Fruit fly (Drosophila melanogaster) whole organism, embryonic: ENCODE results near the gene CG14929.
A peak's percentile ranks its signal among the peaks of the same experiment; 100 is the strongest.

Source experiments
- Abd-B ChIP-seq: fragments of 200-800 bp; sonication (Bioruptor generic); optimal IDR thresholded peaks from 2 replicates; lab custom pipeline; 2018; ENCODE audit warnings: missing biosample characterization, mild to moderate bottlenecking, missing genetic modification characterization, moderate library complexity
- CG10274 ChIP-seq: fragments of 200-800 bp; sonication (Bioruptor generic); optimal IDR thresholded peaks from 3 replicates; lab custom pipeline; 2017; ENCODE audit warnings: missing biosample characterization, mild to moderate bottlenecking, missing genetic modification characterization
- CG11504 ChIP-seq: fragments of 200-800 bp; sonication (Bioruptor generic); optimal IDR thresholded peaks from 3 replicates; lab custom pipeline; 2019; ENCODE audit warnings: missing biosample characterization, mild to moderate bottlenecking, missing genetic modification characterization, moderate library complexity
- CG12104 ChIP-seq: fragments of 200-800 bp; sonication (Bioruptor generic); optimal IDR thresholded peaks from 3 replicates; lab custom pipeline; 2016; ENCODE audit warnings: missing biosample characterization, missing genetic modification characterization
- CG15269 ChIP-seq: fragments of 200-800 bp; sonication (Bioruptor generic); optimal IDR thresholded peaks from 2 replicates; lab custom pipeline; 2018; ENCODE audit warnings: missing biosample characterization, mild to moderate bottlenecking, missing genetic modification characterization, moderate library complexity
- CG16779 ChIP-seq: fragments of 200-800 bp; sonication (Bioruptor generic); IDR thresholded peaks from 2 replicates; pipeline ENCODE4 v1.3.6; 2022; ENCODE audit warnings: missing biosample characterization, missing genetic modification characterization
- CG17328 ChIP-seq: fragments of 200-800 bp; sonication (Bioruptor generic); IDR thresholded peaks from 2 replicates; pipeline ENCODE4 v1.3.6; 2022; ENCODE audit warnings: missing biosample characterization, missing genetic modification characterization
- CG17361 ChIP-seq: fragments of 200-800 bp; sonication (Bioruptor generic); IDR thresholded peaks from 3 replicates; pipeline ENCODE4 v1.3.6; 2022; ENCODE audit warnings: missing biosample characterization, missing genetic modification characterization
- CG18599 ChIP-seq: fragments of 200-800 bp; sonication (Bioruptor generic); optimal IDR thresholded peaks from 3 replicates; lab custom pipeline; 2017; ENCODE audit warnings: missing biosample characterization, missing genetic modification characterization, mild to moderate bottlenecking, moderate library complexity, missing genetic modification reagents
- CG2889 ChIP-seq: fragments of 200-800 bp; sonication (Bioruptor generic); IDR thresholded peaks from 3 replicates; pipeline ENCODE4 v1.3.6; 2022; ENCODE audit warnings: missing biosample characterization, missing genetic modification characterization
- CG30403 ChIP-seq: fragments of 200-800 bp; sonication (Bioruptor generic); optimal IDR thresholded peaks from 3 replicates; lab custom pipeline; 2016; ENCODE audit warnings: missing biosample characterization, missing genetic modification characterization
- CG31388 ChIP-seq: fragments of 200-800 bp; sonication (Bioruptor generic); optimal IDR thresholded peaks from 2 replicates; lab custom pipeline; 2016; ENCODE audit warnings: missing biosample characterization, missing genetic modification characterization
- CG4617 ChIP-seq: fragments of 200-800 bp; sonication (Bioruptor generic); optimal IDR thresholded peaks from 3 replicates; lab custom pipeline; 2016; ENCODE audit warnings: missing biosample characterization, missing genetic modification characterization, borderline replicate concordance
- CG6791 ChIP-seq: fragments of 200-800 bp; sonication (Bioruptor generic); IDR thresholded peaks from 3 replicates; pipeline ENCODE4 v1.3.6; 2022; ENCODE audit warnings: missing biosample characterization, missing genetic modification characterization; ENCODE audit not compliant: partially characterized antibody
- CG7963 ChIP-seq: fragments of 200-800 bp; sonication (Bioruptor generic); IDR thresholded peaks from 3 replicates; pipeline ENCODE4 v1.3.6; 2022; ENCODE audit warnings: missing biosample characterization, missing genetic modification characterization; ENCODE audit not compliant: partially characterized antibody
- CG9609 ChIP-seq: fragments of 200-800 bp; sonication (Bioruptor generic); optimal IDR thresholded peaks from 3 replicates; lab custom pipeline; 2016; ENCODE audit warnings: missing biosample characterization, missing genetic modification characterization
- Drgx ChIP-seq: fragments of 200-800 bp; sonication (Bioruptor generic); IDR thresholded peaks from 2 replicates; pipeline ENCODE4 v1.3.6; 2022; ENCODE audit warnings: missing biosample characterization, missing genetic modification characterization
- Fer3 ChIP-seq: fragments of 200-800 bp; sonication (Bioruptor generic); optimal IDR thresholded peaks from 2 replicates; lab custom pipeline; 2018; ENCODE audit warnings: missing biosample characterization, mild to moderate bottlenecking, missing genetic modification characterization, moderate library complexity
- GATAe ChIP-seq: fragments of 200-800 bp; sonication (Bioruptor generic); conservative IDR thresholded peaks from 2 replicates; pipeline ENCODE4 v1.3.6; 2022; ENCODE audit warnings: missing biosample characterization, missing genetic modification characterization
- HHEX ChIP-seq: fragments of 200-800 bp; sonication (Bioruptor generic); optimal IDR thresholded peaks from 3 replicates; lab custom pipeline; 2017; ENCODE audit warnings: missing biosample characterization, mild to moderate bottlenecking, missing genetic modification characterization, missing genetic modification reagents
- HLH54F ChIP-seq: fragments of 200-800 bp; sonication (Bioruptor generic); optimal IDR thresholded peaks from 3 replicates; lab custom pipeline; 2016; ENCODE audit warnings: missing biosample characterization, missing genetic modification characterization
- Jarid2 ChIP-seq: fragments of 200-800 bp; sonication (Bioruptor generic); optimal IDR thresholded peaks from 3 replicates; lab custom pipeline; 2017; ENCODE audit warnings: mild to moderate bottlenecking, missing biosample characterization, missing genetic modification reagents, missing genetic modification characterization
- Lim3 ChIP-seq: fragments of 200-800 bp; sonication (Bioruptor generic); IDR thresholded peaks from 2 replicates; pipeline ENCODE4 v1.3.6; 2022; ENCODE audit warnings: missing biosample characterization, missing genetic modification characterization
- Meics ChIP-seq: fragments of 200-800 bp; sonication (Bioruptor generic); optimal IDR thresholded peaks from 2 replicates; lab custom pipeline; 2017; ENCODE audit warnings: missing biosample characterization, mild to moderate bottlenecking, missing genetic modification characterization
- Oli ChIP-seq: fragments of 200-800 bp; sonication (Bioruptor generic); optimal IDR thresholded peaks from 2 replicates; lab custom pipeline; 2018; ENCODE audit warnings: missing biosample characterization, mild to moderate bottlenecking, missing genetic modification characterization, moderate library complexity
- Optix ChIP-seq: fragments of 200-800 bp; sonication (Bioruptor generic); IDR thresholded peaks from 3 replicates; pipeline ENCODE4 v1.3.6; 2022; ENCODE audit warnings: missing biosample characterization, missing genetic modification characterization
- TFAM ChIP-seq: fragments of 200-800 bp; sonication (Bioruptor generic); optimal IDR thresholded peaks from 2 replicates; lab custom pipeline; 2017; ENCODE audit warnings: missing biosample characterization, missing genetic modification characterization, inconsistent platforms
- bcd ChIP-seq: fragments of 200-800 bp; sonication (Bioruptor generic); optimal IDR thresholded peaks from 2 replicates; lab custom pipeline; 2017; ENCODE audit warnings: missing biosample characterization, mild to moderate bottlenecking, missing genetic modification characterization
- cas ChIP-seq: fragments of 200-800 bp; sonication (Bioruptor generic); IDR thresholded peaks from 2 replicates; pipeline ENCODE4 v1.3.6; 2022; ENCODE audit warnings: missing biosample characterization, missing genetic modification characterization
- caup ChIP-seq: fragments of 200-800 bp; sonication (Bioruptor generic); optimal IDR thresholded peaks from 3 replicates; lab custom pipeline; 2017; ENCODE audit warnings: missing biosample characterization, mild to moderate bottlenecking, missing genetic modification characterization, moderate library complexity; ENCODE audit not compliant: severe bottlenecking
- corto ChIP-seq: fragments of 200-800 bp; sonication (Bioruptor generic); optimal IDR thresholded peaks from 2 replicates; lab custom pipeline; 2016; ENCODE audit warnings: missing biosample characterization, mild to moderate bottlenecking, missing genetic modification characterization, moderate library complexity
- cwo ChIP-seq: fragments of 200-800 bp; sonication (Bioruptor generic); optimal IDR thresholded peaks from 3 replicates; lab custom pipeline; 2017; ENCODE audit warnings: missing biosample characterization, missing genetic modification characterization, mild to moderate bottlenecking, moderate library complexity, missing genetic modification reagents
- dysf ChIP-seq: fragments of 200-800 bp; sonication (Bioruptor generic); IDR thresholded peaks from 3 replicates; pipeline ENCODE4 v1.3.6; 2022; ENCODE audit warnings: missing biosample characterization, missing genetic modification characterization
- ems ChIP-seq: fragments of 200-800 bp; sonication (Bioruptor generic); optimal IDR thresholded peaks from 3 replicates; lab custom pipeline; 2016; ENCODE audit warnings: missing biosample characterization, missing genetic modification characterization
- esg ChIP-seq: fragments of 200-800 bp; sonication (Bioruptor generic); conservative IDR thresholded peaks from 2 replicates; pipeline ENCODE4 v1.3.6; 2022; ENCODE audit warnings: missing biosample characterization, missing genetic modification characterization
- fd3F ChIP-seq: fragments of 200-800 bp; sonication (Bioruptor generic); optimal IDR thresholded peaks from 2 replicates; lab custom pipeline; 2018; ENCODE audit warnings: missing biosample characterization, mild to moderate bottlenecking, missing genetic modification characterization, moderate library complexity
- gfzf ChIP-seq: fragments of 200-800 bp; sonication (Bioruptor generic); optimal IDR thresholded peaks from 2 replicates; lab custom pipeline; 2016; ENCODE audit warnings: missing biosample characterization, mild to moderate bottlenecking, missing genetic modification characterization, moderate library complexity
- nmo ChIP-seq: fragments of 200-800 bp; sonication (Bioruptor generic); optimal IDR thresholded peaks from 2 replicates; lab custom pipeline; 2018; ENCODE audit warnings: missing biosample characterization, mild to moderate bottlenecking, missing genetic modification characterization, moderate library complexity
- peb ChIP-seq: fragments of 200-800 bp; sonication (Bioruptor generic); IDR thresholded peaks from 2 replicates; pipeline ENCODE4 v1.3.6; 2022; ENCODE audit warnings: missing biosample characterization, missing genetic modification characterization
- pho ChIP-seq: fragments of 200-800 bp; sonication (Bioruptor generic); optimal IDR thresholded peaks from 2 replicates; lab custom pipeline; 2016; ENCODE audit warnings: missing biosample characterization, missing genetic modification characterization
- phol ChIP-seq: fragments of 200-800 bp; sonication (Bioruptor generic); optimal IDR thresholded peaks from 3 replicates; lab custom pipeline; 2018; ENCODE audit warnings: missing biosample characterization, mild to moderate bottlenecking, missing genetic modification characterization, moderate library complexity
- pita ChIP-seq: fragments of 200-800 bp; sonication (Bioruptor generic); optimal IDR thresholded peaks from 2 replicates; lab custom pipeline; 2017; ENCODE audit warnings: missing biosample characterization, mild to moderate bottlenecking, missing genetic modification characterization
- row ChIP-seq: fragments of 200-800 bp; sonication (Bioruptor generic); IDR thresholded peaks from 3 replicates; pipeline ENCODE4 v1.3.6; 2022; ENCODE audit warnings: missing biosample characterization, missing genetic modification characterization
- salm ChIP-seq: fragments of 200-800 bp; sonication (Bioruptor generic); optimal IDR thresholded peaks from 2 replicates; lab custom pipeline; 2018; ENCODE audit warnings: missing biosample characterization, mild to moderate bottlenecking, missing genetic modification characterization
- sd ChIP-seq: fragments of 200-800 bp; sonication (Bioruptor generic); optimal IDR thresholded peaks from 3 replicates; lab custom pipeline; 2018; ENCODE audit warnings: missing biosample characterization, mild to moderate bottlenecking, missing genetic modification characterization, moderate library complexity
- sens ChIP-seq: fragments of 200-800 bp; sonication (Bioruptor generic); peaks from one replicate; lab custom pipeline; 2016; ENCODE audit warnings: missing biosample characterization, missing genetic modification characterization
- sob ChIP-seq: fragments of 200-800 bp; sonication (Bioruptor generic); IDR thresholded peaks from 2 replicates; pipeline ENCODE4 v1.3.6; 2022; ENCODE audit warnings: missing biosample characterization, missing genetic modification characterization
- ttk ChIP-seq: fragments of 200-800 bp; sonication (Bioruptor generic); IDR thresholded peaks from 2 replicates; pipeline ENCODE4 v2.1.2; 2022; ENCODE audit warnings: missing biosample characterization, missing genetic modification characterization
- tx ChIP-seq: fragments of 200-800 bp; sonication (Bioruptor generic); optimal IDR thresholded peaks from 2 replicates; lab custom pipeline; 2016; ENCODE audit warnings: missing biosample characterization, missing genetic modification characterization
- unpg ChIP-seq: fragments of 200-800 bp; sonication (Bioruptor generic); optimal IDR thresholded peaks from 3 replicates; lab custom pipeline; 2018; ENCODE audit warnings: missing biosample characterization, mild to moderate bottlenecking, missing genetic modification characterization, moderate library complexity

CG14929 gene

dm6 chr2L:11528129-11528589 lies 8.5 kb downstream of the CG14929 start, which contains the start of gene CG31705 (continued):
- no peak for TF ChIP-seq pho
- TF ChIP-seq TFAM (GFP tag; lab: Kevin White, UChicago), result no peak
- TF ChIP-seq HHEX (GFP tag; lab: Kevin White, UChicago), result peak; percentile 30
- peak; percentile 75 for TF ChIP-seq Drgx (GFP tag; lab: Robert Waterston, UW)
- TF ChIP-seq Oli (tag; lab: Kevin White, UChicago), result peak; percentile 63
- TF ChIP-seq CG12104, result peak; percentile 50
- TF ChIP-seq sd (tag; lab: Kevin White, UChicago), result no peak
- TF ChIP-seq Meics (GFP tag; lab: Kevin White, UChicago), result peak; percentile 79
- peak; percentile 33 for TF ChIP-seq cwo (GFP tag; lab: Kevin White, UChicago)
- peak; percentile 80; the same call in 2 of the 3 replicates for TF ChIP-seq CG17361 (GFP tag; lab: Robert Waterston, UW)
- 0 out of 2 replicates have a peak, but pooled peaks have one; percentile 17 for TF ChIP-seq CG17328 (GFP tag; lab: Robert Waterston, UW)
- no peak for TF ChIP-seq GATAe (GFP tag; lab: Robert Waterston, UW)
- no peak for TF ChIP-seq Lim3 (GFP tag; lab: Robert Waterston, UW)
- TF ChIP-seq CG30403, result peak; percentile 50
- TF ChIP-seq nmo (GFP tag; lab: Kevin White, UChicago), result peak; percentile 50
- TF ChIP-seq gfzf, result no peak
- no peak for TF ChIP-seq CG16779 (GFP tag; lab: Robert Waterston, UW)
- peak; percentile 63 for TF ChIP-seq Jarid2 (GFP tag; lab: Kevin White, UChicago)
- TF ChIP-seq peb, result no peak
- no peak for TF ChIP-seq pita (GFP tag; lab: Kevin White, UChicago)
- TF ChIP-seq fd3F (GFP tag; lab: Kevin White, UChicago), result peak; percentile 39
- no peak for TF ChIP-seq phol
- TF ChIP-seq CG6791 (GFP tag; lab: Robert Waterston, UW), result no peak
- TF ChIP-seq CG2889 (GFP tag; lab: Robert Waterston, UW), result no peak
- TF ChIP-seq corto (GFP tag; lab: Kevin White, UChicago), result peak; percentile 12
- no peak for TF ChIP-seq CG9609
- TF ChIP-seq sob, result peak; percentile 47; the same call in 1 of the 2 replicates
- peak; percentile 63 for TF ChIP-seq bcd (GFP tag; lab: Kevin White, UChicago)
- peak; percentile 64; the same call in 2 of the 3 replicates for TF ChIP-seq dysf (GFP tag; lab: Robert Waterston, UW)
- peak; percentile 11 for TF ChIP-seq Fer3 (tag; lab: Kevin White, UChicago)
- TF ChIP-seq Optix (GFP tag; lab: Robert Waterston, UW), result no peak
- peak; percentile 63 for TF ChIP-seq sens (GFP tag; lab: Kevin White, UChicago)
- no peak for TF ChIP-seq cas (GFP tag; lab: Robert Waterston, UW)
- TF ChIP-seq CG10274 (GFP tag; lab: Kevin White, UChicago), result peak; percentile 50
- TF ChIP-seq Abd-B (GFP tag; lab: Kevin White, UChicago), result peak; percentile 27
- no peak for TF ChIP-seq CG7963 (GFP tag; lab: Robert Waterston, UW)
- TF ChIP-seq salm (tag; lab: Kevin White, UChicago), result no peak
- peak; percentile 58 for TF ChIP-seq CG15269 (tag; lab: Kevin White, UChicago)
- TF ChIP-seq ems, result no peak
- TF ChIP-seq CG11504 (tag; lab: Kevin White, UChicago), result peak; percentile 72
- TF ChIP-seq tx, result no peak
- 0 out of 2 replicates have a peak, but pooled peaks have one; percentile 13 for TF ChIP-seq ttk (GFP tag; lab: Robert Waterston, UW)
- peak; percentile 52 for TF ChIP-seq unpg (GFP tag; lab: Kevin White, UChicago)
- TF ChIP-seq CG18599 (GFP tag; lab: Kevin White, UChicago), result peak; percentile 50
- peak; percentile 23; the same call in 1 of the 2 replicates for TF ChIP-seq esg (GFP tag; lab: Robert Waterston, UW)
- peak; percentile 61; the same call in 2 of the 3 replicates for TF ChIP-seq row (GFP tag; lab: Robert Waterston, UW)
- TF ChIP-seq CG4617, result no peak
- no peak for TF ChIP-seq HLH54F
- peak; percentile 57 for TF ChIP-seq caup (GFP tag; lab: Kevin White, UChicago)
- TF ChIP-seq CG31388 (GFP tag; lab: Kevin White, UChicago), result no peak
